Fruit fly (Drosophila melanogaster) whole organism, embryonic: Measurements from ENCODE around the gene Dh44.

Experiments used
- Ada2b ChIP-seq: fragments of 200-800 bp; sonication (Bioruptor generic); IDR thresholded peaks from 2 replicates; pipeline ENCODE4 v1.3.6; 2022; ENCODE audit warnings: missing biosample characterization, missing genetic modification characterization
- Antp ChIP-seq: fragments of 200-800 bp; sonication (Bioruptor generic); optimal IDR thresholded peaks from 3 replicates; lab custom pipeline; 2016; ENCODE audit warnings: missing biosample characterization, missing genetic modification characterization
- CG12769 ChIP-seq: fragments of 200-800 bp; sonication (Bioruptor generic); optimal IDR thresholded peaks from 2 replicates; lab custom pipeline; 2019; ENCODE audit warnings: missing biosample characterization, mild to moderate bottlenecking, missing genetic modification characterization, moderate library complexity
- CG13123 ChIP-seq: fragments of 200-800 bp; sonication (Bioruptor generic); optimal IDR thresholded peaks from 2 replicates; lab custom pipeline; 2016; ENCODE audit warnings: missing biosample characterization, missing genetic modification characterization
- CG14050 ChIP-seq: fragments of 200-800 bp; sonication (Bioruptor generic); IDR thresholded peaks from 3 replicates; pipeline ENCODE4 v1.3.6; 2022; ENCODE audit warnings: missing biosample characterization, missing genetic modification characterization
- CG14667 ChIP-seq: fragments of 200-800 bp; sonication (Bioruptor generic); IDR thresholded peaks from 2 replicates; pipeline ENCODE4 v1.3.6; 2022; ENCODE audit warnings: missing biosample characterization, missing genetic modification characterization
- CG15696 ChIP-seq: fragments of 200-800 bp; sonication (Bioruptor generic); optimal IDR thresholded peaks from 2 replicates; lab custom pipeline; 2019; ENCODE audit warnings: missing biosample characterization, mild to moderate bottlenecking, missing genetic modification characterization, moderate library complexity
- CG17385 ChIP-seq: fragments of 200-800 bp; sonication (Bioruptor generic); optimal IDR thresholded peaks from 3 replicates; lab custom pipeline; 2018; ENCODE audit warnings: missing biosample characterization, mild to moderate bottlenecking, missing genetic modification characterization
- CG1832 ChIP-seq: fragments of 200-800 bp; sonication (Bioruptor generic); optimal IDR thresholded peaks from 2 replicates; lab custom pipeline; 2017; ENCODE audit warnings: missing biosample characterization, mild to moderate bottlenecking, missing genetic modification characterization, inconsistent platforms
- CG2116 ChIP-seq: fragments of 200-800 bp; sonication (Bioruptor generic); optimal IDR thresholded peaks from 3 replicates; lab custom pipeline; 2018; ENCODE audit warnings: missing biosample characterization, mild to moderate bottlenecking, missing genetic modification characterization
- CG3163 ChIP-seq: fragments of 200-800 bp; sonication (Bioruptor generic); optimal IDR thresholded peaks from 3 replicates; lab custom pipeline; 2016; ENCODE audit warnings: missing biosample characterization, missing genetic modification characterization
- CG32532 ChIP-seq: fragments of 200-800 bp; sonication (Bioruptor generic); IDR thresholded peaks from 2 replicates; pipeline ENCODE4 v1.3.6; 2022; ENCODE audit warnings: missing biosample characterization, missing genetic modification characterization
- CG34224 ChIP-seq: fragments of 200-800 bp; sonication (Bioruptor generic); IDR thresholded peaks from 3 replicates; pipeline ENCODE4 v1.3.6; 2022; ENCODE audit warnings: missing biosample characterization, missing genetic modification characterization; ENCODE audit not compliant: partially characterized antibody
- CG42726 ChIP-seq: fragments of 200-800 bp; sonication (Bioruptor generic); IDR thresholded peaks from 2 replicates; pipeline ENCODE4 v1.3.6; 2022; ENCODE audit warnings: missing biosample characterization, missing genetic modification characterization; ENCODE audit not compliant: partially characterized antibody
- CG7271 ChIP-seq: fragments of 200-800 bp; sonication (Bioruptor generic); optimal IDR thresholded peaks from 2 replicates; lab custom pipeline; 2018; ENCODE audit warnings: missing biosample characterization, mild to moderate bottlenecking, missing genetic modification characterization, moderate library complexity
- CG7839 ChIP-seq: fragments of 200-800 bp; sonication (Bioruptor generic); optimal IDR thresholded peaks from 3 replicates; lab custom pipeline; 2018; ENCODE audit warnings: missing biosample characterization, mild to moderate bottlenecking, missing genetic modification characterization, moderate library complexity
- CG7987 ChIP-seq: fragments of 200-800 bp; sonication (Bioruptor generic); optimal IDR thresholded peaks from 2 replicates; lab custom pipeline; 2018; ENCODE audit warnings: missing biosample characterization, mild to moderate bottlenecking, missing genetic modification characterization, moderate library complexity
- CG9215 ChIP-seq: fragments of 200-800 bp; sonication (Bioruptor generic); IDR thresholded peaks from 2 replicates; pipeline ENCODE4 v1.3.6; 2022; ENCODE audit warnings: missing biosample characterization, missing genetic modification characterization
- CG9727 ChIP-seq: fragments of 200-800 bp; sonication (Bioruptor generic); optimal IDR thresholded peaks from 3 replicates; lab custom pipeline; 2017; ENCODE audit warnings: missing biosample characterization, mild to moderate bottlenecking, missing genetic modification characterization
- D19A ChIP-seq: fragments of 200-800 bp; optimal IDR thresholded peaks from 3 replicates; lab custom pipeline; 2019; ENCODE audit warnings: missing biosample characterization, mild to moderate bottlenecking, missing genetic modification characterization, moderate library complexity
- Elba2 ChIP-seq: fragments of 200-800 bp; sonication (Bioruptor generic); optimal IDR thresholded peaks from 3 replicates; lab custom pipeline; 2016; ENCODE audit warnings: missing biosample characterization, missing genetic modification characterization
- Gug ChIP-seq: fragments of 200-800 bp; sonication (Bioruptor generic); IDR thresholded peaks from 4 replicates; pipeline ENCODE4 v1.3.6; 2022; ENCODE audit warnings: missing biosample characterization, missing genetic modification characterization
- Kr ChIP-seq: fragments of 200-800 bp; sonication (Bioruptor generic); optimal IDR thresholded peaks from 2 replicates; lab custom pipeline; 2017; ENCODE audit warnings: missing biosample characterization, mild to moderate bottlenecking, missing genetic modification characterization
- Lim3 ChIP-seq: fragments of 200-800 bp; sonication (Bioruptor generic); IDR thresholded peaks from 2 replicates; pipeline ENCODE4 v1.3.6; 2022; ENCODE audit warnings: missing biosample characterization, missing genetic modification characterization
- NC2α ChIP-seq: fragments of 200-800 bp; sonication (Bioruptor generic); optimal IDR thresholded peaks from 2 replicates; lab custom pipeline; 2016; ENCODE audit warnings: missing biosample characterization, missing genetic modification characterization
- NC2β ChIP-seq: fragments of 200-800 bp; sonication (Bioruptor generic); optimal IDR thresholded peaks from 2 replicates; lab custom pipeline; 2016; ENCODE audit warnings: missing biosample characterization, missing genetic modification characterization
- Oli ChIP-seq: fragments of 200-800 bp; sonication (Bioruptor generic); optimal IDR thresholded peaks from 2 replicates; lab custom pipeline; 2018; ENCODE audit warnings: missing biosample characterization, mild to moderate bottlenecking, missing genetic modification characterization, moderate library complexity
- Rfx ChIP-seq: fragments of 200-800 bp; sonication (Bioruptor generic); IDR thresholded peaks from 2 replicates; pipeline ENCODE4 v1.3.6; 2022; ENCODE audit warnings: missing biosample characterization, missing genetic modification characterization
- Usf ChIP-seq: fragments of 200-800 bp; sonication (Bioruptor generic); optimal IDR thresholded peaks from 2 replicates; lab custom pipeline; 2017; ENCODE audit warnings: missing genotype, missing biosample characterization, missing genetic modification characterization
- YL-1 ChIP-seq: fragments of 200-800 bp; sonication (Bioruptor generic); optimal IDR thresholded peaks from 3 replicates; lab custom pipeline; 2017; ENCODE audit warnings: missing biosample characterization, mild to moderate bottlenecking, missing genetic modification characterization
- amos ChIP-seq: fragments of 200-800 bp; sonication (Bioruptor generic); IDR thresholded peaks from 2 replicates; pipeline ENCODE4 v1.3.6; 2022; ENCODE audit warnings: missing biosample characterization, missing genetic modification characterization; ENCODE audit not compliant: partially characterized antibody
- cad ChIP-seq: fragments of >200 bp; optimal IDR thresholded peaks from 2 replicates; lab custom pipeline; 2017; ENCODE audit warnings: missing biosample characterization, missing genetic modification characterization
- cato ChIP-seq: fragments of 200-800 bp; sonication (Bioruptor generic); optimal IDR thresholded peaks from 2 replicates; lab custom pipeline; 2016; ENCODE audit warnings: missing biosample characterization, missing genetic modification characterization, borderline replicate concordance
- dmrt11E ChIP-seq: fragments of 200-800 bp; sonication (Bioruptor generic); optimal IDR thresholded peaks from 3 replicates; lab custom pipeline; 2018; ENCODE audit warnings: missing biosample characterization, mild to moderate bottlenecking, missing genetic modification characterization, moderate library complexity
- gce ChIP-seq: fragments of 200-800 bp; sonication (Bioruptor generic); IDR thresholded peaks from 3 replicates; pipeline ENCODE4 v1.3.6; 2022; ENCODE audit warnings: missing biosample characterization, missing genetic modification characterization
- grn ChIP-seq: fragments of 200-800 bp; sonication (Bioruptor generic); optimal IDR thresholded peaks from 3 replicates; lab custom pipeline; 2017; ENCODE audit warnings: missing biosample characterization, missing genetic modification characterization
- gsb-n ChIP-seq: fragments of 200-800 bp; sonication (Bioruptor generic); optimal IDR thresholded peaks from 3 replicates; lab custom pipeline; 2018; ENCODE audit warnings: missing biosample characterization, mild to moderate bottlenecking, missing genetic modification characterization
- kah ChIP-seq: fragments of 200-800 bp; sonication (Bioruptor generic); optimal IDR thresholded peaks from 2 replicates; lab custom pipeline; 2018; ENCODE audit warnings: missing biosample characterization, mild to moderate bottlenecking, missing genetic modification characterization
- kay ChIP-seq: fragments of 200-800 bp; sonication (Bioruptor generic); optimal IDR thresholded peaks from 2 replicates; lab custom pipeline; 2016; ENCODE audit warnings: missing biosample characterization, missing genetic modification characterization
- kni ChIP-seq: fragments of 200-800 bp; sonication (Bioruptor generic); optimal IDR thresholded peaks from 3 replicates; lab custom pipeline; 2017; ENCODE audit warnings: mild to moderate bottlenecking, missing biosample characterization, missing genetic modification reagents, missing genetic modification characterization
- lola ChIP-seq, 3 experiments: fragments of >200 bp in 2 of 3; fragments of 200-800 bp in 1 of 3; sonication (Bioruptor generic) in 1 of 3; optimal IDR thresholded peaks; 2 replicates each; lab custom pipeline; 2017 to 2019; ENCODE audit warnings: missing biosample characterization in 3 of 3, missing genetic modification characterization in 3 of 3, mild to moderate bottlenecking in 1 of 3, moderate library complexity in 1 of 3
- nom ChIP-seq: fragments of 200-800 bp; sonication (Bioruptor generic); optimal IDR thresholded peaks from 2 replicates; lab custom pipeline; 2017; ENCODE audit warnings: missing biosample characterization, missing genetic modification characterization, mild to moderate bottlenecking, moderate library complexity, missing genetic modification reagents
- phol ChIP-seq: fragments of 200-800 bp; sonication (Bioruptor generic); optimal IDR thresholded peaks from 3 replicates; lab custom pipeline; 2018; ENCODE audit warnings: missing biosample characterization, mild to moderate bottlenecking, missing genetic modification characterization, moderate library complexity
- pnt ChIP-seq: fragments of 200-800 bp; sonication (Bioruptor generic); optimal IDR thresholded peaks from 3 replicates; lab custom pipeline; 2016; ENCODE audit warnings: missing biosample characterization, missing genetic modification characterization
- ro ChIP-seq: fragments of 200-800 bp; sonication (Bioruptor generic); IDR thresholded peaks from 2 replicates; pipeline ENCODE4 v1.3.6; 2022; ENCODE audit warnings: missing biosample characterization, missing genetic modification characterization
- sd ChIP-seq: fragments of 200-800 bp; sonication (Bioruptor generic); optimal IDR thresholded peaks from 3 replicates; lab custom pipeline; 2018; ENCODE audit warnings: missing biosample characterization, mild to moderate bottlenecking, missing genetic modification characterization, moderate library complexity
- sens ChIP-seq: fragments of 200-800 bp; sonication (Bioruptor generic); peaks from one replicate; lab custom pipeline; 2016; ENCODE audit warnings: missing biosample characterization, missing genetic modification characterization
- stwl ChIP-seq: fragments of 200-800 bp; sonication (Bioruptor generic); optimal IDR thresholded peaks from 3 replicates; lab custom pipeline; 2018; ENCODE audit warnings: missing biosample characterization, mild to moderate bottlenecking, missing genetic modification characterization, moderate library complexity
- sug ChIP-seq: fragments of 200-800 bp; optimal IDR thresholded peaks from 2 replicates; lab custom pipeline; 2019; ENCODE audit warnings: missing biosample characterization, mild to moderate bottlenecking, missing genetic modification characterization, moderate library complexity
- zen ChIP-seq: fragments of 200-800 bp; sonication (Bioruptor generic); optimal IDR thresholded peaks from 3 replicates; lab custom pipeline; 2018; ENCODE audit warnings: missing biosample characterization, mild to moderate bottlenecking, missing genetic modification characterization, moderate library complexity

Dh44 gene

DNA sequence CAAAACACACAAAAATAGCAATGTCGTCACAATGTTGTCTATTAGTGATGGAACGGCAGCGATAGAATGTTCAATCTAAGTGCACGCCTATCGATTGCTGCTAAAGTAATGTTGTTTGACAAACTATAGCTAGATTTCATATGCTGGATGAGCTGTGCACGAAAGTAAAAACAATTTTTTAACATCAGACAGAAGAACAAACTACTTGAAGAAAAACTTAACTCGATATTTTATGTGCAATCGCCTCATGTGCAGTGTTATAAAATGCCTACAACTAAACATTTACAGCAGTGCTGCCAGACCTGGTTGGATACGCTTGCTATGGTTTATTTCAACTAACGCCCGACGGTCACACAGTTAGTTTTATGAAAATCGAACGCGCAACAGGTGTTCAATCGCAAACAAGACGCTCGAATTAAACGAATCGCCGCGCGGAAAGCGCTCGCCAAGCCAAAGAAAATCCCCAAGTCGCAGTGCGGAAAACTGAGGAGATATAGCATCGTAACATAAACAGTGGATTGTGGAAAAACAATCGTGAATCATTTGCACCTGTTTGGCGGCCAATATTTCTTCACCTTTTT, 46.9 kb upstream of the Dh44 start, which contains the start of the genes bocks and CG8312 (continued):
- TF ChIP-seq CG3163 (GFP tag; lab: Kevin White, UChicago) = peak; percentile 47
- peak; percentile 77 for TF ChIP-seq NC2β
- no peak for TF ChIP-seq CG32532 (GFP tag; lab: Robert Waterston, UW)
- TF ChIP-seq phol = peak; percentile 80
- peak; percentile 92 for TF ChIP-seq CG2116 (GFP tag; lab: Kevin White, UChicago)
- TF ChIP-seq nom (GFP tag; lab: Kevin White, UChicago) = no peak
- peak; percentile 70 for TF ChIP-seq YL-1
- no peak for TF ChIP-seq CG34224
- TF ChIP-seq ro (GFP tag; lab: Robert Waterston, UW) = no peak
- TF ChIP-seq CG7271 (tag; lab: Kevin White, UChicago) = no peak
- no peak for TF ChIP-seq gce (GFP tag; lab: Robert Waterston, UW)
- TF ChIP-seq CG9215 (GFP tag; lab: Robert Waterston, UW) = no peak
- TF ChIP-seq cato (GFP tag; lab: Kevin White, UChicago) = no peak
- peak; percentile 8 for TF ChIP-seq CG7987 (GFP tag; lab: Kevin White, UChicago)
- TF ChIP-seq kay (GFP tag; lab: Kevin White, UChicago) = peak; percentile 54
- peak; percentile 31 for TF ChIP-seq CG7839
- TF ChIP-seq Rfx (GFP tag; lab: Robert Waterston, UW) = no peak
- no peak for TF ChIP-seq Gug
- TF ChIP-seq Ada2b (GFP tag; lab: Robert Waterston, UW) = no peak
- no peak for TF ChIP-seq Usf (GFP tag; lab: Kevin White, UChicago)
- TF ChIP-seq CG12769 = peak; percentile 51
- no peak for TF ChIP-seq CG1832 (GFP tag; lab: Kevin White, UChicago)
- TF ChIP-seq CG17385 = peak; percentile 29
- TF ChIP-seq stwl = peak; percentile 94
- TF ChIP-seq Lim3 (GFP tag; lab: Robert Waterston, UW) = no peak
- TF ChIP-seq CG13123 = peak; percentile 5
- peak; percentile 28 for TF ChIP-seq CG9727 (GFP tag; lab: Kevin White, UChicago)
- no peak for TF ChIP-seq CG14667
- TF ChIP-seq CG14050 = no peak
- peak in 1 of 3 experiments; percentile 30 for TF ChIP-seq lola (GFP tag; optimal IDR thresholded peaks at IDR 0.05; lab: Kevin White, UChicago)
- TF ChIP-seq amos = no peak

DNA sequence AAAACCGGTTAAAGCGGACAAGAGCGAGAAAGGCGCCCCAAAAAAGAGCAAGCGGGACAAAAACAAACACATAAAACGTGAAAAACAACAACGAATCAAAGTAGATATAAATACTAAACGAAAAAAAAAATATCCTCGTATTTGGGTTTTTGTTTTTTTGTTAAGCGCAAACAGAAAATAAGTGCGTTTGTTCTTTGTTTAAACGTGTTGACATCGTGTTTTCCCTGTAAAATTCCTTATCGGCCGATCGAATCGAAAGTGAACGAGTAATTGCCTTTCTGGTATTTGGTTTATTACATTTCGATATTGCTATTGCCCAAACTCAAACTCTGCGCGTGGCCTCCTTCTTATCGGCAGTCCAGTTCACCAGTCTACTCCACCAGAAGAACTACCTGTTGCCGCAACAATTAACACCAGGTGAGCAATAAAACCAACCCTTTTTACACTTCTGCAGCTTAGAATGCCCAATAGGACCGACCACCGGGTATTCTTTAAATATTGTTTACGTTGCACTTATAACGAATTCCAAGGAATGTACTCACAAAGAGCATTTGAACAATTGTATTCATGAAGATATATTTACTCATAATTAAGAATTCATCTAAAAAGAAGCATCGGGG, 46.1 kb upstream of the Dh44 start:
- peak; percentile 63 for TF ChIP-seq Kr
- no peak for TF ChIP-seq NC2α (GFP tag; lab: Kevin White, UChicago)
- peak; percentile 89 for TF ChIP-seq Elba2
- no peak for TF ChIP-seq Antp
- TF ChIP-seq kni = peak; percentile 43
- TF ChIP-seq D19A (tag; lab: Kevin White, UChicago) = peak; percentile 88
- peak; percentile 75 for TF ChIP-seq sens (GFP tag; lab: Kevin White, UChicago)
- TF ChIP-seq Oli (tag; lab: Kevin White, UChicago) = no peak
- TF ChIP-seq nom (GFP tag; lab: Kevin White, UChicago) = peak; percentile 16
- TF ChIP-seq pnt (GFP tag; lab: Kevin White, UChicago) = no peak
- TF ChIP-seq zen (tag; lab: Kevin White, UChicago) = peak; percentile 3
- no peak for TF ChIP-seq CG42726
- peak; percentile 3 for TF ChIP-seq CG15696 (tag; lab: Kevin White, UChicago)
- TF ChIP-seq sd (tag; lab: Kevin White, UChicago) = peak; percentile 71
- peak; percentile 2 for TF ChIP-seq gsb-n (tag; lab: Kevin White, UChicago)
- peak; percentile 11 for TF ChIP-seq sug (tag; lab: Kevin White, UChicago)
- peak; percentile 29 for TF ChIP-seq kah (GFP tag; lab: Kevin White, UChicago)
- peak; percentile 53 for TF ChIP-seq cad
- peak; percentile 79 for TF ChIP-seq grn (GFP tag; lab: Kevin White, UChicago)
- TF ChIP-seq dmrt11E = peak; percentile 14
